Worm (Caenorhabditis elegans) whole organism, L3 larva: ENCODE results near the gene str-178.

Experiments
- R02D3.7 ChIP-seq: fragments of 150-350 bp; optimal IDR thresholded peaks from 2 replicates; lab custom pipeline; 2014; ENCODE audit warnings: missing biosample characterization, missing genetic modification characterization
- aly-2 ChIP-seq: fragments of 150-350 bp; optimal IDR thresholded peaks from 2 replicates; lab custom pipeline; 2014; ENCODE audit warnings: missing biosample characterization, missing genetic modification characterization
- ceh-28 ChIP-seq: fragments of 150-350 bp; optimal IDR thresholded peaks from 2 replicates; lab custom pipeline; 2014; ENCODE audit warnings: missing biosample characterization, missing genetic modification reagents, missing genetic modification characterization
- egl-27 ChIP-seq: sonication (generic microtip); optimal IDR thresholded peaks from 4 replicates; lab custom pipeline; 2017; ENCODE audit warnings: missing biosample characterization, missing genetic modification reagents, missing genetic modification characterization
- elt-3 ChIP-seq, 3 experiments: fragments of 150-350 bp in 1 of 3; sonication (generic microtip) in 2 of 3; optimal IDR thresholded peaks; 2 replicates in 2 of 3; 4 replicates in 1 of 3; lab custom pipeline; 2014 to 2017; ENCODE audit warnings: missing biosample characterization in 3 of 3, missing genetic modification characterization in 3 of 3
- nhr-237 ChIP-seq: fragments of 150-350 bp; optimal IDR thresholded peaks from 2 replicates; lab custom pipeline; 2014; ENCODE audit warnings: missing biosample characterization, missing genetic modification characterization
- nhr-76 ChIP-seq: fragments of 150-350 bp; sonication (generic microtip); optimal IDR thresholded peaks from 5 replicates; lab custom pipeline; 2014; ENCODE audit warnings: missing biosample characterization, missing genetic modification characterization
- sea-2 ChIP-seq: fragments of 150-350 bp; sonication (generic microtip); optimal IDR thresholded peaks from 4 replicates; lab custom pipeline; 2014; ENCODE audit warnings: missing biosample characterization, missing genetic modification reagents, missing genetic modification characterization
- snpc-4 ChIP-seq: fragments of 150-350 bp; optimal IDR thresholded peaks from 2 replicates; lab custom pipeline; 2014; ENCODE audit warnings: missing biosample characterization, missing genetic modification characterization
- unc-62 ChIP-seq: fragments of 150-350 bp; sonication (generic microtip); optimal IDR thresholded peaks from 4 replicates; lab custom pipeline; 2014; ENCODE audit warnings: missing biosample characterization, missing genetic modification reagents, missing genetic modification characterization

ce11 chrV:12697364-12697901, 18.9 kb downstream of the str-178 start, which contains the start of gene istr-1:
- TF ChIP-seq egl-27 (tag; lab: Kevin White, UChicago) (no peak), aly-2 (no peak), unc-62 (GFP tag; lab: Kevin White, UChicago) (no peak), nhr-76 (tag; lab: Kevin White, UChicago) (no peak), sea-2 (GFP tag; lab: Kevin White, UChicago) (no peak), snpc-4 (tag; lab: Kevin White, UChicago) (peak; percentile 17), R02D3.7 (tag; lab: Kevin White, UChicago) (no peak), elt-3 (tag; optimal IDR thresholded peaks at IDR 0.05; lab: Kevin White, UChicago) (no peak), ceh-28 (tag; lab: Kevin White, UChicago) (no peak), nhr-237 (tag; lab: Kevin White, UChicago) (no peak)
